Worm (Caenorhabditis elegans): ENCODE data around the gene rsp-8.

DNA sequence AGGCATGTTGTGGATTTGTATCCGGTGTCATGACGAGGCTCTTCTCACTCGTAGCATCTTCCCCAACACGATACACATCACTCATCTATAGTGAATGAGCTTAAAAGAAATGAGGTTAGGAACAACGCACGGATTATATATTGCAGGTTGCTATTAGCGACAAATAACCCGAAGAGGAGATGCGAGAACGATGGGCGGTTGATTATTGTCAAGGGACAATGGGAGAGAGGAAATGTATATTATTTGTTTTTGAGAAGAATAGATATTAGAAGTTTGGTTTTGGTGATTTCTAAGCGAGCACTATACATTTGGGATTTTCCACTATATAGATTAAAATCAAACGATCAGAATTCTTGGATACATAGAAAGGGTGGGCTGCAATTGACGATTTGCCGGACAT lies 19.5 kb upstream of the rsp-8 start, which contains the start of gene C18D11.7:
- TF ChIP-seq snpc-3.4 (tag; optimal IDR thresholded peaks at IDR 0.05) = no peak
- no peak for TF ChIP-seq cebp-1 (GFP tag; IDR thresholded peaks at IDR 0.05)
- TF ChIP-seq cebp-1 (tag; optimal IDR thresholded peaks at IDR 0.05) = no peak
- no peak for TF ChIP-seq attf-6 (GFP tag; IDR thresholded peaks at IDR 0.05)
- TF ChIP-seq nfya-1 (tag; optimal IDR thresholded peaks at IDR 0.05; ENCODE audit: borderline replicate concordance, insufficient read depth) = no peak
- no peak for TF ChIP-seq bed-2 (GFP tag; IDR thresholded peaks at IDR 0.05)
- no peak for TF ChIP-seq nhr-27 (tag; optimal IDR thresholded peaks at IDR 0.05)
- TF ChIP-seq dpl-1 (GFP tag; optimal IDR thresholded peaks at IDR 0.05) = no peak
- no peak for TF ChIP-seq let-607 (tag; optimal IDR thresholded peaks at IDR 0.05)
- TF ChIP-seq unc-130 (GFP tag; optimal IDR thresholded peaks at IDR 0.05) = no peak

Data from whole organism, young adult.